Worm (Caenorhabditis elegans): Measurements from ENCODE around the gene Y45F10C.1.
"Not testable (repeated sequence)": the region's sequence is repeated elsewhere in the genome, so short reads cannot be mapped to it uniquely, and the experiment has no call there.

Gene Y45F10C.1

ce11 chrIV:13659449-13659848 lies at the start of gene Y45F10C.1:
Gene Y45F10C.1 (minus strand): TSS chrIV:13659549.
- not testable (repeated sequence) for TF ChIP-seq unc-62 (GFP tag; optimal IDR thresholded peaks at IDR 0.05)

- TF ChIP-seq unc-62 (GFP tag; optimal IDR thresholded peaks at IDR 0.05): no peak
Measured at ce11 chrIV:13707894-13708293, 48.5 kb upstream of the Y45F10C.1 start.

ce11 chrIV:13703828-13704425 lies 44.6 kb upstream of the Y45F10C.1 start, which contains the start of gene tlp-1:
Gene tlp-1 (minus strand): TSS chrIV:13704082.
- TF ChIP-seq unc-62 (GFP tag; optimal IDR thresholded peaks at IDR 0.05): no peak

- no peak for TF ChIP-seq unc-62 (GFP tag; optimal IDR thresholded peaks at IDR 0.05)
Measured at ce11 chrIV:13702681-13703080, 43.3 kb upstream of the Y45F10C.1 start.

- no peak for TF ChIP-seq unc-62 (GFP tag; optimal IDR thresholded peaks at IDR 0.05)
Measured at ce11 chrIV:13701472-13701871, 42.1 kb upstream of the Y45F10C.1 start.

- no peak for TF ChIP-seq unc-62 (GFP tag; optimal IDR thresholded peaks at IDR 0.05)
Measured at ce11 chrIV:13700847-13701246, 41.5 kb upstream of the Y45F10C.1 start.

- TF ChIP-seq unc-62 (GFP tag; optimal IDR thresholded peaks at IDR 0.05): no peak
Measured at ce11 chrIV:13699384-13699788, 40.0 kb upstream of the Y45F10C.1 start.

ce11 chrIV:13698603-13699002 lies 39.3 kb upstream of the Y45F10C.1 start, which contains the start of gene T23G4.127:
Gene T23G4.127 (minus strand): TSS chrIV:13698703.
- no peak for TF ChIP-seq unc-62 (GFP tag; optimal IDR thresholded peaks at IDR 0.05)

ce11 chrIV:13696900-13697299 lies 37.6 kb upstream of the Y45F10C.1 start:
- TF ChIP-seq unc-62 (GFP tag; optimal IDR thresholded peaks at IDR 0.05): no peak

- TF ChIP-seq unc-62 (GFP tag; optimal IDR thresholded peaks at IDR 0.05): peak; percentile 27
Measured at ce11 chrIV:13695720-13696364, 36.5 kb upstream of the Y45F10C.1 start.

- no peak for TF ChIP-seq unc-62 (GFP tag; optimal IDR thresholded peaks at IDR 0.05)
Measured at ce11 chrIV:13695302-13695701, 36.0 kb upstream of the Y45F10C.1 start.

ce11 chrIV:13694600-13694999 lies 35.3 kb upstream of the Y45F10C.1 start:
- no peak for TF ChIP-seq unc-62 (GFP tag; optimal IDR thresholded peaks at IDR 0.05)

ce11 chrIV:13693976-13694375 lies 34.6 kb upstream of the Y45F10C.1 start:
- no peak for TF ChIP-seq unc-62 (GFP tag; optimal IDR thresholded peaks at IDR 0.05)

ce11 chrIV:13692522-13692921 lies 33.2 kb upstream of the Y45F10C.1 start:
- no peak for TF ChIP-seq unc-62 (GFP tag; optimal IDR thresholded peaks at IDR 0.05)

ce11 chrIV:13689302-13689880 lies 30.0 kb upstream of the Y45F10C.1 start, which contains the start of gene T23G4.2:
Gene T23G4.2 (minus strand): TSS chrIV:13689556.
- no peak for TF ChIP-seq unc-62 (GFP tag; optimal IDR thresholded peaks at IDR 0.05)

ce11 chrIV:13687631-13688030 lies 28.3 kb upstream of the Y45F10C.1 start:
- TF ChIP-seq unc-62 (GFP tag; optimal IDR thresholded peaks at IDR 0.05): no peak

ce11 chrIV:13686965-13687425 lies 27.6 kb upstream of the Y45F10C.1 start, which contains the start of gene nyn-1:
Gene nyn-1 (minus strand): TSS chrIV:13687015.
- TF ChIP-seq unc-62 (GFP tag; optimal IDR thresholded peaks at IDR 0.05): no peak
